Worm (Caenorhabditis elegans) whole organism, L3 larva: ENCODE results near the gene srlf-12.

Experiments
- R02D3.7 ChIP-seq: fragments of 150-350 bp; optimal IDR thresholded peaks from 2 replicates; lab custom pipeline; 2014; ENCODE audit warnings: missing biosample characterization, missing genetic modification characterization
- ZK546.5 ChIP-seq: sonication (generic microtip); optimal IDR thresholded peaks from 2 replicates; lab custom pipeline; 2017; ENCODE audit warnings: missing biosample characterization, missing genetic modification characterization
- aly-2 ChIP-seq: fragments of 150-350 bp; optimal IDR thresholded peaks from 2 replicates; lab custom pipeline; 2014; ENCODE audit warnings: missing biosample characterization, missing genetic modification characterization
- ama-1 ChIP-seq: fragments of 150-350 bp; optimal IDR thresholded peaks from 2 replicates; lab custom pipeline; 2018
- ceh-16 ChIP-seq: sonication (generic microtip); optimal IDR thresholded peaks from 2 replicates; lab custom pipeline; 2017; ENCODE audit warnings: missing biosample characterization, missing genetic modification characterization
- ceh-28 ChIP-seq: fragments of 150-350 bp; optimal IDR thresholded peaks from 2 replicates; lab custom pipeline; 2014; ENCODE audit warnings: missing biosample characterization, missing genetic modification reagents, missing genetic modification characterization
- ceh-82 ChIP-seq: fragments of 150-350 bp; optimal IDR thresholded peaks from 2 replicates; lab custom pipeline; 2014; ENCODE audit warnings: missing biosample characterization, missing genetic modification characterization
- ceh-9 ChIP-seq: sonication (generic microtip); optimal IDR thresholded peaks from 2 replicates; lab custom pipeline; 2018; ENCODE audit warnings: missing biosample characterization, missing genetic modification characterization
- daf-12 ChIP-seq: fragments of 150-350 bp; optimal IDR thresholded peaks from 2 replicates; lab custom pipeline; 2014; ENCODE audit warnings: missing biosample characterization, missing genetic modification reagents, missing genetic modification characterization
- egl-27 ChIP-seq: sonication (generic microtip); optimal IDR thresholded peaks from 4 replicates; lab custom pipeline; 2017; ENCODE audit warnings: missing biosample characterization, missing genetic modification reagents, missing genetic modification characterization
- egl-5 ChIP-seq: fragments of 150-350 bp; optimal IDR thresholded peaks from 2 replicates; lab custom pipeline; 2017; ENCODE audit warnings: missing biosample characterization, missing genetic modification reagents, missing genetic modification characterization, inconsistent platforms
- elt-1 ChIP-seq: fragments of 150-350 bp; optimal IDR thresholded peaks from 2 replicates; lab custom pipeline; 2014; ENCODE audit warnings: missing biosample characterization, missing genetic modification characterization
- elt-2 ChIP-seq: sonication (generic microtip); optimal IDR thresholded peaks from 2 replicates; lab custom pipeline; 2016; ENCODE audit warnings: missing genetic modification reagents, mild to moderate bottlenecking, missing genetic modification characterization, missing compliant biosample characterization
- elt-3 ChIP-seq, 3 experiments: fragments of 150-350 bp in 1 of 3; sonication (generic microtip) in 2 of 3; optimal IDR thresholded peaks; 2 replicates in 2 of 3; 4 replicates in 1 of 3; lab custom pipeline; 2014 to 2017; ENCODE audit warnings: missing biosample characterization in 3 of 3, missing genetic modification characterization in 3 of 3
- eor-1 ChIP-seq, 2 experiments: fragments of 150-350 bp; optimal IDR thresholded peaks; 2 replicates each; lab custom pipeline; 2014 to 2018; ENCODE audit warnings: missing biosample characterization in 2 of 2, missing genetic modification characterization in 2 of 2
- fkh-10 ChIP-seq: sonication (generic microtip); optimal IDR thresholded peaks from 2 replicates; lab custom pipeline; 2017; ENCODE audit warnings: missing biosample characterization, missing genetic modification reagents, missing genetic modification characterization
- fkh-2 ChIP-seq: fragments of 150-350 bp; optimal IDR thresholded peaks from 2 replicates; lab custom pipeline; 2014; ENCODE audit warnings: missing biosample characterization, missing genetic modification reagents, missing genetic modification characterization
- fos-1 ChIP-seq: fragments of 150-350 bp; optimal IDR thresholded peaks from 2 replicates; lab custom pipeline; 2014; ENCODE audit warnings: missing biosample characterization, missing genetic modification characterization
- hmg-11 ChIP-seq: sonication (generic microtip); optimal IDR thresholded peaks from 2 replicates; lab custom pipeline; 2016; ENCODE audit warnings: missing genetic modification characterization, missing compliant biosample characterization
- jun-1 ChIP-seq: fragments of 150-350 bp; optimal IDR thresholded peaks from 2 replicates; lab custom pipeline; 2014; ENCODE audit warnings: missing biosample characterization, missing genetic modification reagents, missing genetic modification characterization
- lin-15B ChIP-seq: fragments of 150-350 bp; optimal IDR thresholded peaks from 2 replicates; lab custom pipeline; 2014; ENCODE audit warnings: missing biosample characterization, missing genetic modification characterization
- lin-39 ChIP-seq: fragments of 150-350 bp; optimal IDR thresholded peaks from 2 replicates; lab custom pipeline; 2018; ENCODE audit warnings: missing biosample characterization, missing genetic modification reagents, missing genetic modification characterization
- lsy-12 ChIP-seq: sonication (generic microtip); optimal IDR thresholded peaks from 2 replicates; lab custom pipeline; 2016; ENCODE audit warnings: mild to moderate bottlenecking, missing genetic modification characterization, missing compliant biosample characterization
- mdl-1 ChIP-seq: fragments of 150-350 bp; optimal IDR thresholded peaks from 2 replicates; lab custom pipeline; 2014; ENCODE audit warnings: missing biosample characterization, missing genetic modification characterization
- mml-1 ChIP-seq: fragments of 150-350 bp; sonication (generic microtip); optimal IDR thresholded peaks from 3 replicates; lab custom pipeline; 2014; ENCODE audit warnings: missing biosample characterization, missing genetic modification characterization
- nfya-1 ChIP-seq: sonication (generic microtip); optimal IDR thresholded peaks from 2 replicates; lab custom pipeline; 2017; ENCODE audit warnings: missing genetic modification characterization, mild to moderate bottlenecking, missing compliant biosample characterization, antibody characterized with exemption, moderate library complexity; ENCODE audit not compliant: insufficient read depth
- nhr-11 ChIP-seq: fragments of 150-350 bp; optimal IDR thresholded peaks from 2 replicates; lab custom pipeline; 2014; ENCODE audit warnings: missing biosample characterization, missing genetic modification characterization
- nhr-12 ChIP-seq: fragments of 150-350 bp; optimal IDR thresholded peaks from 2 replicates; lab custom pipeline; 2014; ENCODE audit warnings: missing biosample characterization, missing genetic modification characterization
- nhr-23 ChIP-seq: fragments of 150-350 bp; optimal IDR thresholded peaks from 2 replicates; lab custom pipeline; 2014; ENCODE audit warnings: missing biosample characterization, missing genetic modification reagents, missing genetic modification characterization
- nhr-237 ChIP-seq: fragments of 150-350 bp; optimal IDR thresholded peaks from 2 replicates; lab custom pipeline; 2014; ENCODE audit warnings: missing biosample characterization, missing genetic modification characterization
- nhr-25 ChIP-seq: sonication (generic microtip); optimal IDR thresholded peaks from 2 replicates; lab custom pipeline; 2017; ENCODE audit warnings: missing biosample characterization, missing genetic modification characterization
- nhr-28 ChIP-seq: fragments of 150-350 bp; optimal IDR thresholded peaks from 2 replicates; lab custom pipeline; 2014; ENCODE audit warnings: missing biosample characterization, missing genetic modification characterization
- nhr-43 ChIP-seq: sonication (generic microtip); optimal IDR thresholded peaks from 2 replicates; lab custom pipeline; 2016; ENCODE audit warnings: mild to moderate bottlenecking, missing genetic modification characterization, missing compliant biosample characterization; ENCODE audit not compliant: poor library complexity, severe bottlenecking
- nhr-67 ChIP-seq: fragments of 150-350 bp; optimal IDR thresholded peaks from 2 replicates; lab custom pipeline; 2014; ENCODE audit warnings: missing biosample characterization, missing genetic modification characterization
- nhr-76 ChIP-seq: fragments of 150-350 bp; sonication (generic microtip); optimal IDR thresholded peaks from 5 replicates; lab custom pipeline; 2014; ENCODE audit warnings: missing biosample characterization, missing genetic modification characterization
- nhr-77 ChIP-seq: fragments of 150-350 bp; optimal IDR thresholded peaks from 2 replicates; lab custom pipeline; 2014; ENCODE audit warnings: missing biosample characterization, missing genetic modification characterization
- pha-4 ChIP-seq: fragments of 150-350 bp; optimal IDR thresholded peaks from 2 replicates; lab custom pipeline; 2014; ENCODE audit warnings: missing biosample characterization, missing genetic modification reagents, missing genetic modification characterization
- pqm-1 ChIP-seq: fragments of 150-350 bp; optimal IDR thresholded peaks from 2 replicates; lab custom pipeline; 2017; ENCODE audit warnings: missing biosample characterization, missing genetic modification characterization, inconsistent platforms
- sea-2 ChIP-seq: fragments of 150-350 bp; sonication (generic microtip); optimal IDR thresholded peaks from 4 replicates; lab custom pipeline; 2014; ENCODE audit warnings: missing biosample characterization, missing genetic modification reagents, missing genetic modification characterization
- skn-1 ChIP-seq: fragments of 150-350 bp; optimal IDR thresholded peaks from 2 replicates; lab custom pipeline; 2014; ENCODE audit warnings: missing biosample characterization, missing genetic modification characterization
- snpc-4 ChIP-seq: fragments of 150-350 bp; optimal IDR thresholded peaks from 2 replicates; lab custom pipeline; 2014; ENCODE audit warnings: missing biosample characterization, missing genetic modification characterization
- tbx-2 ChIP-seq: sonication (generic microtip); optimal IDR thresholded peaks from 2 replicates; lab custom pipeline; 2016; ENCODE audit warnings: mild to moderate bottlenecking, missing genetic modification characterization, missing compliant biosample characterization
- unc-39 ChIP-seq: sonication (generic microtip); optimal IDR thresholded peaks from 4 replicates; lab custom pipeline; 2017; ENCODE audit warnings: missing biosample characterization, missing genetic modification characterization
- unc-62 ChIP-seq: fragments of 150-350 bp; sonication (generic microtip); optimal IDR thresholded peaks from 4 replicates; lab custom pipeline; 2014; ENCODE audit warnings: missing biosample characterization, missing genetic modification reagents, missing genetic modification characterization
- zag-1 ChIP-seq: fragments of 150-350 bp; optimal IDR thresholded peaks from 2 replicates; lab custom pipeline; 2014; ENCODE audit warnings: missing biosample characterization, missing genetic modification characterization
- ztf-11 ChIP-seq: fragments of 150-350 bp; optimal IDR thresholded peaks from 2 replicates; lab custom pipeline; 2014; ENCODE audit warnings: missing biosample characterization, missing genetic modification characterization
- ztf-4 ChIP-seq: fragments of 150-350 bp; optimal IDR thresholded peaks from 2 replicates; lab custom pipeline; 2014; ENCODE audit warnings: missing biosample characterization, missing genetic modification characterization

The srlf-12 gene

ce11 chrIV:10919770-10920169, 27.9 kb upstream of the srlf-12 start, which contains the start of gene rbr-2:
TSS of gene rbr-2 (plus strand) at chrIV:10920070.
- no peak for TF ChIP-seq fkh-10 (GFP tag; lab: Kevin White, UChicago)
- no peak for TF ChIP-seq pqm-1 (tag; lab: Kevin White, UChicago)
- TF ChIP-seq ZK546.5 (tag; lab: Kevin White, UChicago): no peak
- TF ChIP-seq egl-5: no peak
- no peak for TF ChIP-seq elt-2 (tag; lab: Kevin White, UChicago)

ce11 chrIV:10918877-10919560, 27.1 kb upstream of the srlf-12 start:
- TF ChIP-seq ceh-9 (tag; lab: Kevin White, UChicago): no peak
- TF ChIP-seq ama-1: peak; percentile 60
- TF ChIP-seq sea-2 (GFP tag; lab: Kevin White, UChicago): no peak
- TF ChIP-seq egl-5: peak; percentile 85
- TF ChIP-seq jun-1 (tag; lab: Kevin White, UChicago): no peak
- no peak for TF ChIP-seq aly-2 (tag; lab: Kevin White, UChicago)
- TF ChIP-seq daf-12 (tag; lab: Kevin White, UChicago): no peak
- TF ChIP-seq fos-1 (tag; lab: Kevin White, UChicago): no peak
- peak; percentile 56 for TF ChIP-seq nhr-23
- TF ChIP-seq ZK546.5 (tag; lab: Kevin White, UChicago): no peak
- peak; percentile 8 for TF ChIP-seq ceh-28 (tag; lab: Kevin White, UChicago)
- peak; percentile 83 for TF ChIP-seq nfya-1 (tag; lab: Kevin White, UChicago)
- no peak for TF ChIP-seq nhr-76 (tag; lab: Kevin White, UChicago)
- peak; percentile 61 for TF ChIP-seq fkh-10 (GFP tag; lab: Kevin White, UChicago)
- peak; percentile 51 for TF ChIP-seq nhr-11 (tag; lab: Kevin White, UChicago)
- TF ChIP-seq ztf-4 (tag; lab: Kevin White, UChicago): no peak
- TF ChIP-seq nhr-43: peak; percentile 2
- peak; percentile 73 for TF ChIP-seq pha-4 (tag; lab: Kevin White, UChicago)
- TF ChIP-seq mdl-1: peak; percentile 65
- no peak for TF ChIP-seq nhr-28 (tag; lab: Kevin White, UChicago)
- no peak for TF ChIP-seq eor-1 (tag; optimal IDR thresholded peaks at IDR 0.05; lab: Kevin White, UChicago)
- TF ChIP-seq lsy-12 (tag; lab: Kevin White, UChicago): peak; percentile 40
- no peak for TF ChIP-seq nhr-67 (tag; lab: Kevin White, UChicago)
- peak; percentile 78 for TF ChIP-seq lin-39 (tag; lab: Kevin White, UChicago)
- peak; percentile 38 for TF ChIP-seq skn-1 (tag; lab: Kevin White, UChicago)
- TF ChIP-seq tbx-2: no peak
- no peak for TF ChIP-seq fkh-2
- no peak for TF ChIP-seq egl-27 (tag; lab: Kevin White, UChicago)
- TF ChIP-seq nhr-12 (tag; lab: Kevin White, UChicago): no peak
- peak; percentile 85 for TF ChIP-seq lin-15B (tag; lab: Kevin White, UChicago)
- no peak for TF ChIP-seq ceh-82 (tag; lab: Kevin White, UChicago)
- TF ChIP-seq nhr-25: peak; percentile 81
- TF ChIP-seq snpc-4 (tag; lab: Kevin White, UChicago): peak; percentile 70
- TF ChIP-seq mml-1 (tag; lab: Kevin White, UChicago): no peak
- TF ChIP-seq zag-1 (tag; lab: Kevin White, UChicago): no peak
- TF ChIP-seq ceh-16 (tag; lab: Kevin White, UChicago): no peak
- no peak for TF ChIP-seq elt-3 (tag; optimal IDR thresholded peaks at IDR 0.05; lab: Kevin White, UChicago)
- no peak for TF ChIP-seq nhr-77 (tag; lab: Kevin White, UChicago)
- no peak for TF ChIP-seq unc-62 (GFP tag; lab: Kevin White, UChicago)
- peak; percentile 66 for TF ChIP-seq elt-1
- no peak for TF ChIP-seq nhr-237 (tag; lab: Kevin White, UChicago)
- TF ChIP-seq elt-2 (tag; lab: Kevin White, UChicago): peak; percentile 72
- TF ChIP-seq hmg-11: peak; percentile 90
- TF ChIP-seq pqm-1 (tag; lab: Kevin White, UChicago): peak; percentile 20
- no peak for TF ChIP-seq ztf-11 (tag; lab: Kevin White, UChicago)
- TF ChIP-seq R02D3.7 (tag; lab: Kevin White, UChicago): peak; percentile 17
- TF ChIP-seq unc-39 (tag; lab: Kevin White, UChicago): no peak
